Worm (Caenorhabditis elegans) whole organism, late embryonic: ENCODE results near the gene srh-290.

Experiments
- ama-1 ChIP-seq: fragments of 150-350 bp; optimal IDR thresholded peaks from 2 replicates; lab custom pipeline; 2014
- ceh-34 ChIP-seq: sonication (generic microtip); optimal IDR thresholded peaks from 2 replicates; lab custom pipeline; 2016; ENCODE audit warnings: mild to moderate bottlenecking, missing genetic modification characterization, missing compliant biosample characterization
- ceh-9 ChIP-seq: sonication (generic microtip); optimal IDR thresholded peaks from 2 replicates; lab custom pipeline; 2016; ENCODE audit warnings: mild to moderate bottlenecking, missing genetic modification characterization, inconsistent platforms, missing compliant biosample characterization
- dve-1 ChIP-seq: sonication (generic microtip); optimal IDR thresholded peaks from 2 replicates; lab custom pipeline; 2017; ENCODE audit warnings: antibody characterized with exemption, mild to moderate bottlenecking, missing genetic modification characterization, missing compliant biosample characterization
- fkh-10 ChIP-seq: fragments of 150-350 bp; optimal IDR thresholded peaks from 2 replicates; lab custom pipeline; 2014; ENCODE audit warnings: missing biosample characterization, missing genetic modification reagents, missing genetic modification characterization
- hlh-13 ChIP-seq: fragments of 200-800 bp; sonication (Bioruptor generic); optimal IDR thresholded peaks from 2 replicates; lab custom pipeline; 2018; ENCODE audit warnings: mild to moderate bottlenecking, missing genetic modification characterization, missing compliant biosample characterization
- hlh-30 ChIP-seq: sonication (generic microtip); optimal IDR thresholded peaks from 2 replicates; lab custom pipeline; 2017; ENCODE audit warnings: antibody characterized with exemption, missing genetic modification characterization, missing compliant biosample characterization; ENCODE audit not compliant: insufficient read depth
- mec-3 ChIP-seq: sonication (generic microtip); optimal IDR thresholded peaks from 2 replicates; lab custom pipeline; 2016; ENCODE audit warnings: borderline replicate concordance, missing genetic modification characterization, missing compliant biosample characterization
- pat-9 ChIP-seq: fragments of 200-800 bp; sonication (Bioruptor generic); optimal IDR thresholded peaks from 2 replicates; lab custom pipeline; 2018; ENCODE audit warnings: mild to moderate bottlenecking, missing genetic modification characterization, moderate library complexity, missing compliant biosample characterization
- pha-4 ChIP-seq: fragments of 150-350 bp; optimal IDR thresholded peaks from 2 replicates; lab custom pipeline; 2018; ENCODE audit warnings: missing biosample characterization, missing genetic modification reagents, missing genetic modification characterization
- pqm-1 ChIP-seq: sonication (generic microtip); optimal IDR thresholded peaks from 2 replicates; lab custom pipeline; 2016; ENCODE audit warnings: missing genetic modification characterization, missing compliant biosample characterization
- syd-9 ChIP-seq: sonication (generic microtip); optimal IDR thresholded peaks from 2 replicates; lab custom pipeline; 2016; ENCODE audit warnings: mild to moderate bottlenecking, missing genetic modification characterization, moderate library complexity, missing compliant biosample characterization

ce11 chrV:17746959-17747358, 43.3 kb upstream of the srh-290 start, which contains the start of gene twk-36:
- TF ChIP-seq ceh-9 (tag; lab: Kevin White, UChicago) (no peak), ama-1 (no peak), ceh-34 (tag; lab: Kevin White, UChicago) (no peak), mec-3 (tag; lab: Kevin White, UChicago) (no peak), pat-9 (tag; lab: Kevin White, UChicago) (no peak), dve-1 (tag; lab: Kevin White, UChicago) (no peak), pqm-1 (no peak), hlh-30 (tag; lab: Kevin White, UChicago) (no peak), fkh-10 (no peak), syd-9 (tag; lab: Kevin White, UChicago) (no peak), hlh-13 (GFP tag; lab: Kevin White, UChicago) (no peak), pha-4 (no peak)
